Fruit fly (Drosophila melanogaster) whole organism, prepupa: ENCODE measurements around the gene Piezo.

Experiments
- Gug ChIP-seq: fragments of 200-800 bp; sonication (Bioruptor generic); IDR thresholded peaks from 2 replicates; pipeline ENCODE4 v1.3.6; 2022; ENCODE audit warnings: missing biosample characterization, missing genetic modification characterization
- Sox14 ChIP-seq: fragments of 200-800 bp; sonication (Bioruptor generic); optimal IDR thresholded peaks from 3 replicates; lab custom pipeline; 2016; ENCODE audit warnings: missing biosample characterization, missing genetic modification characterization
- dsx ChIP-seq: fragments of 200-800 bp; optimal IDR thresholded peaks from 3 replicates; lab custom pipeline; 2019; ENCODE audit warnings: missing biosample characterization, mild to moderate bottlenecking, missing genetic modification characterization, moderate library complexity; ENCODE audit not compliant: poor library complexity, severe bottlenecking
- fd59A ChIP-seq: fragments of 200-800 bp; sonication (Bioruptor generic); optimal IDR thresholded peaks from 2 replicates; lab custom pipeline; 2017; ENCODE audit warnings: missing biosample characterization, mild to moderate bottlenecking, missing genetic modification characterization, missing genetic modification reagents
- net ChIP-seq: fragments of 200-800 bp; sonication (Bioruptor generic); optimal IDR thresholded peaks from 3 replicates; lab custom pipeline; 2016; ENCODE audit warnings: missing biosample characterization, missing genetic modification characterization

DNA sequence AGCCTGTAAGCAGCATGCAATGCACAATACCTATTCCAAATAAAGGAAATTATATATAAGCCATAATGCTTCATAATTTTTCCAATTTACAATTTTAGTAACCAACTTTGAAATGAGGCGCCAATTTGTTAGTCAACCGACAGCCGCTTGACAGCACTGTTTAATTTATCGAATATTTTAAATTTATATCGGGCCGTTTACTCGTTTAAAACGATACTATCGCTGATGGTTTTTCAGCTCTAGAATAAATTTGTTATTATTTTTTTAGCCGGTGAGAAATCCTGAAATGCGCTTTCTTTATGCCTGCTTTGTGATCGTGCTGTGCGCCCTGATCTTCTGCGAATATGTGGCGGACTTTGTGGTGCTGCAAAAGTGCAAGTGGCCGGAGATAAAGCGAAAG lies 35.9 kb downstream of the Piezo start, which contains the start of gene PGAP5:
- TF ChIP-seq fd59A (no peak), Gug (GFP tag; lab: Robert Waterston, UW) (no peak), net (GFP tag; lab: Kevin White, UChicago) (no peak), dsx (GFP tag; lab: Kevin White, UChicago) (no peak), Sox14 (GFP tag; lab: Kevin White, UChicago) (no peak)
